Worm (Caenorhabditis elegans) whole organism, L4/young adult: ENCODE data around the gene nas-23.

Source experiments
- W03F9.2 ChIP-seq: fragments of 150-350 bp; optimal IDR thresholded peaks from 2 replicates; lab custom pipeline; 2014; ENCODE audit warnings: missing biosample characterization, missing genetic modification characterization
- dao-5 ChIP-seq: sonication (generic microtip); optimal IDR thresholded peaks from 2 replicates; lab custom pipeline; 2016; ENCODE audit warnings: missing genotype, missing genetic modification characterization, moderate library complexity, missing compliant biosample characterization
- him-1 ChIP-seq: sonication (generic microtip); optimal IDR thresholded peaks from 2 replicates; lab custom pipeline; 2016; ENCODE audit warnings: missing genotype, missing genetic modification reagents, missing genetic modification characterization, missing compliant biosample characterization

ce11 chrII:7465519-7465918, 28.0 kb downstream of the nas-23 start, which contains the start of gene sro-1:
- TF ChIP-seq him-1 (no peak), W03F9.2 (tag; lab: Kevin White, UChicago) (no peak), dao-5 (tag; lab: Kevin White, UChicago) (no peak)
